Worm (Caenorhabditis elegans) whole organism, midembryonic: ENCODE data around the gene Y22D7AR.7.

ENCODE experiments used
- T22C8.4 ChIP-seq: fragments of 200-800 bp; sonication (Bioruptor generic); IDR thresholded peaks from 2 replicates; pipeline ENCODE4 v1.3.6; 2022; ENCODE audit warnings: missing genetic modification characterization, missing compliant biosample characterization
- flt-1 ChIP-seq: fragments of 200-800 bp; sonication (Bioruptor generic); IDR thresholded peaks from 2 replicates; pipeline ENCODE4 v1.3.6; 2022; ENCODE audit warnings: missing genetic modification characterization, missing compliant biosample characterization
- klf-2 ChIP-seq: fragments of 200-800 bp; sonication (Bioruptor generic); conservative IDR thresholded peaks from 2 replicates; pipeline ENCODE4 v1.3.6; 2022; ENCODE audit warnings: missing genetic modification reagents, missing genetic modification characterization, missing compliant biosample characterization
- tab-1 ChIP-seq: fragments of 200-800 bp; sonication (Bioruptor generic); IDR thresholded peaks from 2 replicates; pipeline ENCODE4 v1.3.6; 2022; ENCODE audit warnings: missing genetic modification characterization, missing compliant biosample characterization
- ztf-23 ChIP-seq: fragments of 200-800 bp; sonication (Bioruptor generic); IDR thresholded peaks from 2 replicates; pipeline ENCODE4 v1.3.6; 2022; ENCODE audit warnings: missing genetic modification reagents, missing genetic modification characterization, missing compliant biosample characterization
- ztf-29 ChIP-seq: fragments of 200-800 bp; sonication (Bioruptor generic); IDR thresholded peaks from 2 replicates; pipeline ENCODE4 v1.3.6; 2022; ENCODE audit warnings: missing genetic modification reagents, missing genetic modification characterization, missing compliant biosample characterization

DNA sequence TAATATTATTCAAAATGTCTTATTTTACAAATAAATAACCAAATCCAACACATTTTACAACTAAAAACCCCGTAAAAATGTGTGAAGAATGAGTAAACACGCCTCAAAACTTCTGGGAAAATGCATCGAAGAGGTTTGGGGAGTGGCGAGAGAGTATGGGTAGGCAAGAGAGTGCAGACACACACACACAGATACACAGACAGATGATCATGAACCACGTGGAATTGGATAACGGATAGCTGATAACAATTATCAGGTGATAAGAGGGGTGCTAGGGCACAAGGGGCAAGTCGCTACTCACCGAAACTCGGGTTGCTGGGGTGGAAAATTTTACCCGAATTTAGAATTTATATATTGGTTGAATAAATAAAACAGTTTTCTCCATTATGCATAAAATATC, 5.6 kb downstream of the Y22D7AR.7 start:
- TF ChIP-seq flt-1 (GFP tag; lab: Robert Waterston, UW) (no peak), T22C8.4 (GFP tag; lab: Robert Waterston, UW) (no peak), tab-1 (GFP tag; lab: Robert Waterston, UW) (no peak), ztf-29 (no peak), klf-2 (GFP tag; lab: Robert Waterston, UW) (no peak), ztf-23 (GFP tag; lab: Robert Waterston, UW) (no peak)
